Worm (Caenorhabditis elegans) whole organism, young adult: ENCODE data around the gene vem-1.

Experiments
- F49E8.2 ChIP-seq: sonication (generic microtip); optimal IDR thresholded peaks from 3 replicates; lab custom pipeline; 2017; ENCODE audit warnings: missing genetic modification characterization, mild to moderate bottlenecking, missing compliant biosample characterization, antibody characterized with exemption, moderate library complexity; ENCODE audit not compliant: insufficient read depth
- F57A8.1 ChIP-seq: fragments of 200-800 bp; sonication (Bioruptor generic); optimal IDR thresholded peaks from 2 replicates; lab custom pipeline; 2018; ENCODE audit warnings: mild to moderate bottlenecking, missing genetic modification characterization, moderate library complexity, missing compliant biosample characterization
- ceh-79 ChIP-seq: sonication (generic microtip); optimal IDR thresholded peaks from 2 replicates; lab custom pipeline; 2017; ENCODE audit warnings: mild to moderate bottlenecking, missing genetic modification characterization, missing compliant biosample characterization
- pha-4 ChIP-seq: fragments of 150-350 bp; sonication (generic microtip); optimal IDR thresholded peaks from 2 replicates; lab custom pipeline; 2014; ENCODE audit warnings: missing biosample characterization, missing genetic modification reagents, missing genetic modification characterization
- repo-1 ChIP-seq: sonication (generic microtip); optimal IDR thresholded peaks from 2 replicates; lab custom pipeline; 2017; ENCODE audit warnings: mild to moderate bottlenecking, missing genetic modification characterization, missing compliant biosample characterization

DNA sequence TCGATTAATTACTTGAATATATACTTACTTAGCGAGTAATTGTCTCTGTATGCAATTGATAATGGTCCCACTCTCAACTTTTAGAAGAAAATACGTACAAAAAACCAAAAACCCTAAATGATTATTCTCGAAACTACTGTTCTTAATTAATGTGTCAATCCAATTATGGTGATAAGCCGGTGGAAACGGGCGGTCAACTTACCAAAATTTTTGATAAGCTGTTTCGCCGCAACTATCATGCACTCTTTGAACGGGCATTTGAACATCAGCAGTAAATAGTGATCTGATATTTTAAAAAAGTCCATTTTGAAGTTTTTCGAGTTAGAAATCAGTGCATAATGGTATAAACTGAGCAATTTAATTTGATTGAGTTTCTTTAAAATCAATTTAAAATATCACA is 10.0 kb downstream of the vem-1 start:
- TF ChIP-seq F57A8.1 (GFP tag; lab: Kevin White, UChicago) (no peak), ceh-79 (tag; lab: Kevin White, UChicago) (no peak), pha-4 (tag; lab: Kevin White, UChicago) (no peak), repo-1 (tag; lab: Kevin White, UChicago) (no peak), F49E8.2 (tag; lab: Kevin White, UChicago) (no peak)
